Fruit fly (Drosophila melanogaster) whole organism, embryonic: ENCODE measurements around the gene Clbn.
A peak's percentile ranks its signal among the peaks of the same experiment; 100 is the strongest.

Experiments used
- Atf6 ChIP-seq: fragments of 200-800 bp; sonication (Bioruptor generic); IDR thresholded peaks from 2 replicates; pipeline ENCODE4 v1.3.6; 2022; ENCODE audit warnings: missing biosample characterization, missing genetic modification characterization
- CG10147 ChIP-seq: fragments of 200-800 bp; sonication (Bioruptor generic); optimal IDR thresholded peaks from 2 replicates; lab custom pipeline; 2019; ENCODE audit warnings: missing biosample characterization, mild to moderate bottlenecking, missing genetic modification characterization, moderate library complexity
- CG10431 ChIP-seq: fragments of 200-800 bp; sonication (Bioruptor generic); optimal IDR thresholded peaks from 3 replicates; lab custom pipeline; 2018; ENCODE audit warnings: missing biosample characterization, mild to moderate bottlenecking, missing genetic modification characterization
- CG10543 ChIP-seq: fragments of 200-800 bp; sonication (Bioruptor generic); optimal IDR thresholded peaks from 3 replicates; lab custom pipeline; 2017; ENCODE audit warnings: missing biosample characterization, mild to moderate bottlenecking, missing genetic modification characterization, moderate library complexity
- CG10654 ChIP-seq: fragments of 200-800 bp; sonication (Bioruptor generic); optimal IDR thresholded peaks from 2 replicates; lab custom pipeline; 2016; ENCODE audit warnings: missing biosample characterization, missing genetic modification characterization
- CG11093 ChIP-seq: fragments of 200-800 bp; sonication (Bioruptor generic); IDR thresholded peaks from 3 replicates; pipeline ENCODE4 v1.3.6; 2022; ENCODE audit warnings: missing biosample characterization, missing genetic modification characterization
- CG12155 ChIP-seq: fragments of 200-800 bp; sonication (Bioruptor generic); optimal IDR thresholded peaks from 3 replicates; lab custom pipeline; 2016; ENCODE audit warnings: missing biosample characterization, missing genetic modification characterization
- CG12769 ChIP-seq: fragments of 200-800 bp; sonication (Bioruptor generic); optimal IDR thresholded peaks from 2 replicates; lab custom pipeline; 2019; ENCODE audit warnings: missing biosample characterization, mild to moderate bottlenecking, missing genetic modification characterization, moderate library complexity
- CG15011 ChIP-seq: fragments of 200-800 bp; sonication (Bioruptor generic); optimal IDR thresholded peaks from 3 replicates; lab custom pipeline; 2018; ENCODE audit warnings: missing biosample characterization, mild to moderate bottlenecking, missing genetic modification characterization
- CG2712 ChIP-seq: fragments of 200-800 bp; optimal IDR thresholded peaks from 3 replicates; lab custom pipeline; 2019; ENCODE audit warnings: missing biosample characterization, mild to moderate bottlenecking, missing genetic modification characterization, moderate library complexity
- CG4424 ChIP-seq: fragments of 200-800 bp; sonication (Bioruptor generic); optimal IDR thresholded peaks from 3 replicates; lab custom pipeline; 2016; ENCODE audit warnings: missing biosample characterization, missing genetic modification characterization
- CG6654 ChIP-seq: fragments of 200-800 bp; sonication (Bioruptor generic); optimal IDR thresholded peaks from 2 replicates; lab custom pipeline; 2017; ENCODE audit warnings: missing biosample characterization, mild to moderate bottlenecking, missing genetic modification characterization
- CG6689 ChIP-seq: fragments of 200-800 bp; sonication (Bioruptor generic); IDR thresholded peaks from 2 replicates; pipeline ENCODE4 v1.3.6; 2022; ENCODE audit warnings: missing biosample characterization, missing genetic modification characterization
- CG6854 ChIP-seq: fragments of 200-800 bp; sonication (Bioruptor generic); optimal IDR thresholded peaks from 3 replicates; lab custom pipeline; 2017; ENCODE audit warnings: missing biosample characterization, mild to moderate bottlenecking, missing genetic modification characterization
- CG7928 ChIP-seq: fragments of 200-800 bp; sonication (Bioruptor generic); optimal IDR thresholded peaks from 2 replicates; lab custom pipeline; 2017; ENCODE audit warnings: missing biosample characterization, mild to moderate bottlenecking, missing genetic modification characterization
- CG8290 ChIP-seq, 3 experiments: fragments of 200-800 bp; sonication (Bioruptor generic); optimal IDR thresholded peaks; 2 replicates each; lab custom pipeline; 2016 to 2019; ENCODE audit warnings: missing biosample characterization in 3 of 3, missing genetic modification characterization in 3 of 3, mild to moderate bottlenecking in 2 of 3, moderate library complexity in 1 of 3
- CG8944 ChIP-seq: fragments of 200-800 bp; sonication (Bioruptor generic); optimal IDR thresholded peaks from 3 replicates; lab custom pipeline; 2016; ENCODE audit warnings: missing biosample characterization, missing genetic modification characterization
- Drgx ChIP-seq: fragments of 200-800 bp; sonication (Bioruptor generic); IDR thresholded peaks from 2 replicates; pipeline ENCODE4 v1.3.6; 2022; ENCODE audit warnings: missing biosample characterization, missing genetic modification characterization
- HLH3B ChIP-seq: fragments of 200-800 bp; sonication (Bioruptor generic); IDR thresholded peaks from 2 replicates; pipeline ENCODE4 v1.3.6; 2022; ENCODE audit warnings: missing biosample characterization, missing genetic modification characterization
- Hsf ChIP-seq: fragments of 200-800 bp; sonication (Bioruptor generic); optimal IDR thresholded peaks from 3 replicates; lab custom pipeline; 2016; ENCODE audit warnings: missing biosample characterization, missing genetic modification characterization
- Jarid2 ChIP-seq: fragments of 200-800 bp; sonication (Bioruptor generic); optimal IDR thresholded peaks from 3 replicates; lab custom pipeline; 2017; ENCODE audit warnings: mild to moderate bottlenecking, missing biosample characterization, missing genetic modification reagents, missing genetic modification characterization
- Max ChIP-seq: fragments of 200-800 bp; sonication (Bioruptor generic); optimal IDR thresholded peaks from 2 replicates; lab custom pipeline; 2016; ENCODE audit warnings: missing biosample characterization, mild to moderate bottlenecking, missing genetic modification characterization
- Ravus ChIP-seq: fragments of 200-800 bp; sonication (Bioruptor generic); IDR thresholded peaks from 2 replicates; pipeline ENCODE4 v1.3.6; 2022; ENCODE audit warnings: missing biosample characterization, missing genetic modification characterization
- Scr ChIP-seq: fragments of 200-800 bp; sonication (Bioruptor generic); IDR thresholded peaks from 2 replicates; pipeline ENCODE4 v1.3.6; 2022; ENCODE audit warnings: missing biosample characterization, missing genetic modification characterization; ENCODE audit not compliant: partially characterized antibody
- TFAM ChIP-seq: fragments of 200-800 bp; sonication (Bioruptor generic); optimal IDR thresholded peaks from 2 replicates; lab custom pipeline; 2017; ENCODE audit warnings: missing biosample characterization, missing genetic modification characterization, inconsistent platforms
- ab ChIP-seq: fragments of 200-800 bp; sonication (Bioruptor generic); optimal IDR thresholded peaks from 2 replicates; lab custom pipeline; 2016; ENCODE audit warnings: missing biosample characterization, missing genetic modification characterization
- al ChIP-seq: fragments of 200-800 bp; sonication (Bioruptor generic); IDR thresholded peaks from 2 replicates; pipeline ENCODE4 v1.3.6; 2022; ENCODE audit warnings: missing biosample characterization, missing genetic modification characterization
- aop ChIP-seq: fragments of 200-800 bp; sonication (Bioruptor generic); IDR thresholded peaks from 2 replicates; pipeline ENCODE4 v1.3.6; 2022; ENCODE audit warnings: missing biosample characterization, missing genetic modification characterization
- bowl ChIP-seq: fragments of 200-800 bp; sonication (Bioruptor generic); IDR thresholded peaks from 2 replicates; pipeline ENCODE4 v1.3.6; 2022; ENCODE audit warnings: missing biosample characterization, missing genetic modification characterization
- cad ChIP-seq: fragments of >200 bp; optimal IDR thresholded peaks from 2 replicates; lab custom pipeline; 2017; ENCODE audit warnings: missing biosample characterization, missing genetic modification characterization
- cg ChIP-seq: fragments of 200-800 bp; sonication (Bioruptor generic); optimal IDR thresholded peaks from 3 replicates; lab custom pipeline; 2019; ENCODE audit warnings: missing biosample characterization, mild to moderate bottlenecking, missing genetic modification characterization, moderate library complexity
- chinmo ChIP-seq: fragments of 200-800 bp; sonication (Bioruptor generic); IDR thresholded peaks from 4 replicates; pipeline ENCODE4 v1.3.6; 2022; ENCODE audit warnings: missing biosample characterization, missing genetic modification characterization; ENCODE audit not compliant: partially characterized antibody
- croc ChIP-seq: fragments of 200-800 bp; sonication (Bioruptor generic); conservative IDR thresholded peaks from 3 replicates; pipeline ENCODE4 v1.3.6; 2022; ENCODE audit warnings: missing biosample characterization, missing genetic modification characterization
- crp ChIP-seq, 2 experiments: fragments of 200-800 bp; sonication (Bioruptor generic); optimal IDR thresholded peaks; 2 replicates in 1 of 2; 3 replicates in 1 of 2; lab custom pipeline; 2017; ENCODE audit warnings: missing biosample characterization in 2 of 2, missing genetic modification characterization in 2 of 2, mild to moderate bottlenecking in 1 of 2, moderate library complexity in 1 of 2
- dpn ChIP-seq, 2 experiments: fragments of 200-800 bp; sonication (Bioruptor generic); optimal IDR thresholded peaks; 3 replicates each; lab custom pipeline; 2016; ENCODE audit warnings: missing biosample characterization in 2 of 2, missing genetic modification characterization in 2 of 2
- gcm2 ChIP-seq: fragments of 200-800 bp; sonication (Bioruptor generic); optimal IDR thresholded peaks from 2 replicates; lab custom pipeline; 2016; ENCODE audit warnings: missing biosample characterization, missing genetic modification characterization
- jumu ChIP-seq: fragments of 200-800 bp; sonication (Bioruptor generic); optimal IDR thresholded peaks from 3 replicates; lab custom pipeline; 2016; ENCODE audit warnings: missing biosample characterization, missing genetic modification characterization
- ken ChIP-seq: fragments of 200-800 bp; sonication (Bioruptor generic); IDR thresholded peaks from 3 replicates; pipeline ENCODE4 v1.3.6; 2022; ENCODE audit warnings: missing biosample characterization, missing genetic modification characterization
- lab ChIP-seq: fragments of 200-800 bp; sonication (Bioruptor generic); optimal IDR thresholded peaks from 3 replicates; lab custom pipeline; 2017; ENCODE audit warnings: missing biosample characterization, missing genetic modification characterization, mild to moderate bottlenecking, moderate library complexity, missing genetic modification reagents
- lilli ChIP-seq: fragments of 200-800 bp; sonication (Bioruptor generic); optimal IDR thresholded peaks from 3 replicates; lab custom pipeline; 2016; ENCODE audit warnings: missing biosample characterization, missing genetic modification characterization
- nom ChIP-seq: fragments of 200-800 bp; sonication (Bioruptor generic); optimal IDR thresholded peaks from 2 replicates; lab custom pipeline; 2017; ENCODE audit warnings: missing biosample characterization, missing genetic modification characterization, mild to moderate bottlenecking, moderate library complexity, missing genetic modification reagents
- pb ChIP-seq: fragments of 200-800 bp; sonication (Bioruptor generic); optimal IDR thresholded peaks from 3 replicates; lab custom pipeline; 2016; ENCODE audit warnings: missing biosample characterization, missing genetic modification characterization
- phol ChIP-seq: fragments of 200-800 bp; sonication (Bioruptor generic); optimal IDR thresholded peaks from 3 replicates; lab custom pipeline; 2018; ENCODE audit warnings: missing biosample characterization, mild to moderate bottlenecking, missing genetic modification characterization, moderate library complexity
- rib ChIP-seq: fragments of 200-800 bp; sonication (Bioruptor generic); IDR thresholded peaks from 2 replicates; pipeline ENCODE4 v1.3.6; 2022; ENCODE audit warnings: missing biosample characterization, missing genetic modification characterization
- salm ChIP-seq: fragments of 200-800 bp; sonication (Bioruptor generic); optimal IDR thresholded peaks from 2 replicates; lab custom pipeline; 2018; ENCODE audit warnings: missing biosample characterization, mild to moderate bottlenecking, missing genetic modification characterization
- slbo ChIP-seq: fragments of 200-800 bp; sonication (Bioruptor generic); IDR thresholded peaks from 2 replicates; pipeline ENCODE4 v1.3.6; 2022; ENCODE audit warnings: missing biosample characterization, missing genetic modification characterization
- ssp ChIP-seq: fragments of 200-800 bp; sonication (Bioruptor generic); IDR thresholded peaks from 2 replicates; pipeline ENCODE4 v1.3.6; 2022; ENCODE audit warnings: missing biosample characterization, missing genetic modification characterization
- ttk ChIP-seq: fragments of 200-800 bp; sonication (Bioruptor generic); IDR thresholded peaks from 2 replicates; pipeline ENCODE4 v2.1.2; 2022; ENCODE audit warnings: missing biosample characterization, missing genetic modification characterization
- vfl ChIP-seq: fragments of 200-800 bp; sonication (Bioruptor generic); optimal IDR thresholded peaks from 2 replicates; lab custom pipeline; 2016; ENCODE audit warnings: missing biosample characterization, missing genetic modification characterization

Gene Clbn

DNA sequence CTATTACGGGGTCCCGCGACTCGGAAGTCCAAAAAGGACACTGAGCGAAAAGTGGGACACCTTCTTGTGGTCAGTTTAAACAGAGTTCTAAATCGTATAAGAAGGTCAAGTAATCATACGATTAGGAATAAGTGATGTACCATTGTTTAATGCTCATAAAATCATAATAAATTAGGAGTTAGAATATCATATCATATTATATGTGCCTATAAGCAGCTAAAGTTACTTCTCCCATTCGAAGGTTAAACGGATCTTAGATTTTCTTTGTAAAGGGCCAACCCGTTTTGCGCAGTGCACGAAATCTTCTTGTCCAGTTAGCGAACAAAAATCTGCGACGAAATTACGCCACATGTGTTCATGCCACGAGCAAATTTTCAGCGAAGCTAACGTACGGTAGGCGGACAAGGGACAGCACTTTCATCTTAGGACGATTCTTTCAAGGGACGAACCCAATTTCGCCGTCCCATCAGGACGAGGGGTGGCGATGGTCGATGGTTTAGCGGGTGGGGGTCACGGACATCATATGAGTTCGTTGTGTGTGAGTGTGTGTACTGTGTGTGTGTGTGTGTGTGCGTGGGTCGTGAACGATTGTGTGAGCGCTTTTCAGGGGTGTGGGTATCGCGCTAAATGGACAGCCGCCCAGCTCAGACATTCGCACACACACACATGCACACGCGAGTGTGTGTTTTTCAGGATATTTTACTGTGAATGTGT, 41.1 kb downstream of the Clbn start (continued):
- TF ChIP-seq Drgx (GFP tag; lab: Robert Waterston, UW) (no peak), TFAM (GFP tag; lab: Kevin White, UChicago) (no peak), CG15011 (GFP tag; lab: Kevin White, UChicago) (peak; percentile 36), gcm2 (GFP tag; lab: Kevin White, UChicago) (no peak), croc (GFP tag; lab: Robert Waterston, UW) (no peak), CG6654 (no peak), ken (no peak), aop (no peak), ab (GFP tag; lab: Kevin White, UChicago) (no peak), ttk (GFP tag; lab: Robert Waterston, UW) (peak; percentile 35; the same call in 1 of the 2 replicates), ssp (GFP tag; lab: Robert Waterston, UW) (no peak), crp (GFP tag; optimal IDR thresholded peaks at IDR 0.05; lab: Kevin White, UChicago) (no peak), cg (GFP tag; lab: Kevin White, UChicago) (peak; percentile 67), lilli (peak; percentile 60), CG8290 (GFP tag; optimal IDR thresholded peaks at IDR 0.05; lab: Kevin White, UChicago) (no peak), CG8290 (tag; optimal IDR thresholded peaks at IDR 0.05; lab: Kevin White, UChicago) (peak in 1 of 2 experiments; percentile 29), lab (GFP tag; lab: Kevin White, UChicago) (peak; percentile 38), bowl (GFP tag; lab: Robert Waterston, UW) (no peak), CG6854 (GFP tag; lab: Kevin White, UChicago) (peak; percentile 31), CG8944 (GFP tag; lab: Kevin White, UChicago) (no peak), Max (GFP tag; lab: Kevin White, UChicago) (no peak), CG12155 (no peak), pb (no peak), CG6689 (peak; percentile 73), CG10147 (GFP tag; lab: Kevin White, UChicago) (peak; percentile 33), vfl (GFP tag; lab: Kevin White, UChicago) (no peak), nom (GFP tag; lab: Kevin White, UChicago) (no peak), slbo (GFP tag; lab: Robert Waterston, UW) (peak; percentile 51), CG2712 (tag; lab: Kevin White, UChicago) (peak; percentile 60), Scr (GFP tag; lab: Robert Waterston, UW) (no peak), al (GFP tag; lab: Robert Waterston, UW) (0 out of 2 replicates have a peak, but pooled peaks have one; percentile 4), CG10431 (GFP tag; lab: Kevin White, UChicago) (no peak), Ravus (no peak), rib (GFP tag; lab: Robert Waterston, UW) (no peak), CG4424 (GFP tag; lab: Kevin White, UChicago) (peak; percentile 38), CG10654 (GFP tag; lab: Kevin White, UChicago) (no peak), dpn (GFP tag; optimal IDR thresholded peaks at IDR 0.05; lab: Kevin White, UChicago) (peak; percentile 12 to 19), salm (tag; lab: Kevin White, UChicago) (no peak), CG12769 (tag; lab: Kevin White, UChicago) (peak; percentile 49), cad (GFP tag; lab: Kevin White, UChicago) (no peak), Atf6 (GFP tag; lab: Robert Waterston, UW) (0 out of 2 replicates have a peak, but pooled peaks have one; percentile 28), CG7928 (no peak), jumu (peak; percentile 10), CG11093 (GFP tag; lab: Robert Waterston, UW) (0 out of 3 replicates have a peak, but pooled peaks have one; percentile 29), chinmo (GFP tag; lab: Robert Waterston, UW) (no peak), Hsf (peak; percentile 31), phol (peak; percentile 54), Jarid2 (GFP tag; lab: Kevin White, UChicago) (peak; percentile 5), CG10543 (GFP tag; lab: Kevin White, UChicago) (no peak), HLH3B (GFP tag; lab: Robert Waterston, UW) (no peak)
